Fruit fly (Drosophila melanogaster) whole organism: ENCODE data around the gene CG45061.

Experiments
- Dll ChIP-seq: fragments of >200 bp; optimal IDR thresholded peaks from 2 replicates; lab custom pipeline; 2017
- psq ChIP-seq: fragments of >200 bp; optimal IDR thresholded peaks from 2 replicates; lab custom pipeline; 2017
- usp ChIP-seq: fragments of >200 bp; optimal IDR thresholded peaks from 2 replicates; lab custom pipeline; 2017; ENCODE audit warnings: missing biosample characterization, missing genetic modification characterization, mixed read lengths

dm6 chrX:9879570-9879969, 8.1 kb upstream of the CG45061 start, which contains the start of gene CG9686:
- TF ChIP-seq Dll (lab: Kevin White, UChicago) (no peak), usp (no peak), psq (lab: Kevin White, UChicago) (no peak)
